Worm (Caenorhabditis elegans) whole organism, mixed stage, embryonic: Measurements from ENCODE around the gene T25B6.6.

Experiments used
- bed-3 ChIP-seq: fragments of 200-800 bp; sonication (Bioruptor generic); optimal IDR thresholded peaks from 3 replicates; lab custom pipeline; 2018; ENCODE audit warnings: mild to moderate bottlenecking, missing genetic modification characterization, moderate library complexity, missing compliant biosample characterization
- blmp-1 ChIP-seq: fragments of 150-350 bp; optimal IDR thresholded peaks from 2 replicates; lab custom pipeline; 2014; ENCODE audit warnings: missing biosample characterization, missing genetic modification characterization
- ceh-83 ChIP-seq: fragments of 200-800 bp; sonication (Bioruptor generic); optimal IDR thresholded peaks from 2 replicates; lab custom pipeline; 2018; ENCODE audit warnings: mild to moderate bottlenecking, missing genetic modification characterization, missing compliant biosample characterization
- ces-1 ChIP-seq: fragments of 150-350 bp; optimal IDR thresholded peaks from 2 replicates; lab custom pipeline; 2014; ENCODE audit warnings: missing biosample characterization, missing genetic modification reagents, missing genetic modification characterization
- cnd-1 ChIP-seq: fragments of 200-800 bp; sonication (Bioruptor generic); optimal IDR thresholded peaks from 2 replicates; lab custom pipeline; 2018; ENCODE audit warnings: mild to moderate bottlenecking, missing genetic modification characterization, missing compliant biosample characterization
- drap-1 ChIP-seq: fragments of 200-800 bp; sonication (Bioruptor generic); optimal IDR thresholded peaks from 3 replicates; lab custom pipeline; 2018; ENCODE audit warnings: mild to moderate bottlenecking, missing genetic modification characterization, missing compliant biosample characterization
- elt-3 ChIP-seq: fragments of 150-350 bp; optimal IDR thresholded peaks from 2 replicates; lab custom pipeline; 2014; ENCODE audit warnings: missing biosample characterization, missing genetic modification characterization
- ham-2 ChIP-seq: fragments of 200-800 bp; sonication (Bioruptor generic); optimal IDR thresholded peaks from 2 replicates; lab custom pipeline; 2018; ENCODE audit warnings: mild to moderate bottlenecking, missing genetic modification characterization, missing compliant biosample characterization
- hlh-1 ChIP-seq: fragments of 150-350 bp; optimal IDR thresholded peaks from 2 replicates; lab custom pipeline; 2014; ENCODE audit warnings: missing biosample characterization, missing genetic modification reagents, missing genetic modification characterization
- lin-13 ChIP-seq: fragments of 150-350 bp; optimal IDR thresholded peaks from 2 replicates; lab custom pipeline; 2014; ENCODE audit warnings: missing biosample characterization, missing genetic modification characterization
- lsy-2 ChIP-seq: fragments of 150-350 bp; optimal IDR thresholded peaks from 2 replicates; lab custom pipeline; 2014; ENCODE audit warnings: missing biosample characterization, missing genetic modification characterization
- mls-2 ChIP-seq: sonication (generic microtip); optimal IDR thresholded peaks from 2 replicates; lab custom pipeline; 2016; ENCODE audit warnings: mild to moderate bottlenecking, missing genetic modification characterization, moderate library complexity, missing compliant biosample characterization
- nhr-12 ChIP-seq: fragments of 150-350 bp; optimal IDR thresholded peaks from 2 replicates; lab custom pipeline; 2014; ENCODE audit warnings: missing biosample characterization, missing genetic modification characterization
- nhr-2 ChIP-seq: fragments of 150-350 bp; optimal IDR thresholded peaks from 2 replicates; lab custom pipeline; 2014; ENCODE audit warnings: missing biosample characterization, missing genetic modification characterization
- nhr-237 ChIP-seq: fragments of 150-350 bp; optimal IDR thresholded peaks from 2 replicates; lab custom pipeline; 2014; ENCODE audit warnings: missing biosample characterization, missing genetic modification characterization
- nhr-76 ChIP-seq: sonication (generic microtip); optimal IDR thresholded peaks from 2 replicates; lab custom pipeline; 2017; ENCODE audit warnings: missing biosample characterization, missing genetic modification characterization
- pha-4 ChIP-seq: fragments of 150-350 bp; optimal IDR thresholded peaks from 2 replicates; lab custom pipeline; 2018; ENCODE audit warnings: missing biosample characterization, missing genetic modification reagents, missing genetic modification characterization
- snpc-4 ChIP-seq: fragments of 150-350 bp; optimal IDR thresholded peaks from 2 replicates; lab custom pipeline; 2014; ENCODE audit warnings: missing biosample characterization, missing genetic modification characterization
- sptf-1 ChIP-seq: sonication (generic microtip); optimal IDR thresholded peaks from 2 replicates; lab custom pipeline; 2017; ENCODE audit warnings: mild to moderate bottlenecking, missing genetic modification characterization, moderate library complexity, missing compliant biosample characterization
- tbx-8 ChIP-seq: fragments of 200-800 bp; sonication (Bioruptor generic); optimal IDR thresholded peaks from 2 replicates; lab custom pipeline; 2018; ENCODE audit warnings: mild to moderate bottlenecking, missing genetic modification characterization, moderate library complexity, missing compliant biosample characterization
- unc-120 ChIP-seq: sonication (generic microtip); optimal IDR thresholded peaks from 2 replicates; lab custom pipeline; 2017; ENCODE audit warnings: missing genetic modification characterization, missing compliant biosample characterization; ENCODE audit not compliant: poor library complexity, severe bottlenecking
- unc-62 ChIP-seq: fragments of 150-350 bp; optimal IDR thresholded peaks from 2 replicates; lab custom pipeline; 2014; ENCODE audit warnings: missing biosample characterization, missing genetic modification reagents, missing genetic modification characterization
- zip-8 ChIP-seq: fragments of 150-350 bp; optimal IDR thresholded peaks from 2 replicates; lab custom pipeline; 2014; ENCODE audit warnings: missing biosample characterization, missing genetic modification characterization
- ztf-11 ChIP-seq: fragments of 150-350 bp; optimal IDR thresholded peaks from 2 replicates; lab custom pipeline; 2014; ENCODE audit warnings: missing biosample characterization, missing genetic modification characterization

The T25B6.6 gene

ce11 chrX:8995527-8995946 lies 27.1 kb downstream of the T25B6.6 start:
- TF ChIP-seq nhr-2 (tag; lab: Kevin White, UChicago) (no peak), ceh-83 (GFP tag; lab: Kevin White, UChicago) (no peak), drap-1 (GFP tag; lab: Kevin White, UChicago) (peak; percentile 29), ces-1 (peak; percentile 30), blmp-1 (tag; lab: Kevin White, UChicago) (no peak), cnd-1 (tag; lab: Kevin White, UChicago) (no peak), mls-2 (tag; lab: Kevin White, UChicago) (peak; percentile 50), unc-120 (tag; lab: Kevin White, UChicago) (peak; percentile 77), sptf-1 (tag; lab: Kevin White, UChicago) (peak; percentile 55), hlh-1 (tag; lab: Kevin White, UChicago) (peak; percentile 89), nhr-237 (no peak), nhr-12 (no peak), unc-62 (peak; percentile 42)

- no peak for TF ChIP-seq ztf-11 (tag; lab: Kevin White, UChicago)
Measured at ce11 chrX:8991856-8992456, 30.7 kb downstream of the T25B6.6 start, which contains the start of gene C24A3.4. Gene C24A3.4 (plus strand): TSS chrX:8992406.

ce11 chrX:8987828-8988227 lies 34.9 kb downstream of the T25B6.6 start, which contains the start of gene twk-18:
Gene twk-18 (plus strand): TSS chrX:8988128.
- no peak for TF ChIP-seq pha-4 (tag; lab: Kevin White, UChicago)

ce11 chrX:8986452-8986851 lies 36.2 kb downstream of the T25B6.6 start:
- TF ChIP-seq nhr-12 (no peak), elt-3 (tag; lab: Kevin White, UChicago) (no peak), lin-13 (no peak), zip-8 (tag; lab: Kevin White, UChicago) (no peak), unc-120 (tag; lab: Kevin White, UChicago) (peak; percentile 54), ham-2 (no peak), hlh-1 (tag; lab: Kevin White, UChicago) (peak; percentile 28), unc-62 (peak; percentile 85)
- TF ChIP-seq, all 35 proteins: peak for 3

ce11 chrX:8980676-8981075 lies 42.0 kb downstream of the T25B6.6 start, which contains the start of gene nmur-1:
Gene nmur-1 (plus strand): TSS chrX:8980976.
- TF ChIP-seq tbx-8 (GFP tag; lab: Kevin White, UChicago) = no peak
- TF ChIP-seq lsy-2 (tag; lab: Kevin White, UChicago) = no peak
- TF ChIP-seq nhr-12 = no peak
- TF ChIP-seq sptf-1 (tag; lab: Kevin White, UChicago) = no peak
- TF ChIP-seq snpc-4 (tag; lab: Kevin White, UChicago) = no peak
- TF ChIP-seq ham-2 = no peak
- no peak for TF ChIP-seq zip-8 (tag; lab: Kevin White, UChicago)
- no peak for TF ChIP-seq nhr-237
- TF ChIP-seq unc-62 = no peak
- no peak for TF ChIP-seq pha-4 (tag; lab: Kevin White, UChicago)
- no peak for TF ChIP-seq nhr-76
- TF ChIP-seq bed-3 (GFP tag; lab: Kevin White, UChicago) = no peak
- no peak for TF ChIP-seq mls-2 (tag; lab: Kevin White, UChicago)
- TF ChIP-seq ces-1 = no peak
- TF ChIP-seq lin-13 = no peak
- no peak for TF ChIP-seq cnd-1 (tag; lab: Kevin White, UChicago)
- TF ChIP-seq ceh-83 (GFP tag; lab: Kevin White, UChicago) = no peak
- TF ChIP-seq, all 35 proteins: peak for 0
